Worm (Caenorhabditis elegans) whole organism, L1 larva: Measurements from ENCODE around the gene T01B6.1.

Experiments
- ama-1 ChIP-seq: fragments of 150-350 bp; optimal IDR thresholded peaks from 2 replicates; lab custom pipeline; 2014
- elt-3 ChIP-seq, 6 experiments: fragments of 150-350 bp in 1 of 6; sonication (generic microtip); optimal IDR thresholded peaks; 2 replicates each; lab custom pipeline; 2017 to 2018; ENCODE audit warnings: missing biosample characterization in 6 of 6, missing genetic modification characterization in 6 of 6, inconsistent platforms in 1 of 6
- grh-1 ChIP-seq: fragments of 200-800 bp; sonication (Bioruptor generic); IDR thresholded peaks from 2 replicates; pipeline ENCODE4 v1.3.6; 2022; ENCODE audit warnings: missing genetic modification reagents, missing genetic modification characterization, missing compliant biosample characterization
- nhr-237 ChIP-seq: fragments of 150-350 bp; optimal IDR thresholded peaks from 2 replicates; lab custom pipeline; 2014; ENCODE audit warnings: missing biosample characterization, missing genetic modification characterization
- rnt-1 ChIP-seq: sonication (generic microtip); optimal IDR thresholded peaks from 2 replicates; lab custom pipeline; 2016; ENCODE audit warnings: mild to moderate bottlenecking, missing genetic modification characterization, moderate library complexity, missing compliant biosample characterization
- tbx-2 ChIP-seq: sonication (generic microtip); optimal IDR thresholded peaks from 2 replicates; lab custom pipeline; 2016; ENCODE audit warnings: missing genetic modification characterization, missing compliant biosample characterization
- unc-62 ChIP-seq: fragments of 150-350 bp; optimal IDR thresholded peaks from 2 replicates; lab custom pipeline; 2014; ENCODE audit warnings: missing biosample characterization, missing genetic modification reagents, missing genetic modification characterization

- TF ChIP-seq tbx-2 (tag; lab: Kevin White, UChicago) (no peak), ama-1 (no peak), elt-3 (tag; optimal IDR thresholded peaks at IDR 0.05; lab: Kevin White, UChicago) (no peak), grh-1 (no peak), rnt-1 (tag; lab: Kevin White, UChicago) (no peak), unc-62 (GFP tag; lab: Kevin White, UChicago) (no peak), nhr-237 (tag; lab: Kevin White, UChicago) (no peak)
Observed at ce11 chrX:2335384-2335783, at the start of gene T01B6.1.
